Fruit fly (Drosophila melanogaster) whole organism, wandering third instar larva: ENCODE results near the gene slf.

Experiments
- Abd-B ChIP-seq: fragments of >200 bp; optimal IDR thresholded peaks from 2 replicates; lab custom pipeline; 2017; ENCODE audit warnings: missing biosample characterization, missing genetic modification characterization
- CrebA ChIP-seq: fragments of 200-800 bp; sonication (Bioruptor generic); optimal IDR thresholded peaks from 2 replicates; lab custom pipeline; 2016; ENCODE audit warnings: missing biosample characterization, mild to moderate bottlenecking, missing genetic modification characterization, borderline replicate concordance
- GATAd ChIP-seq: sonication (Bioruptor generic); optimal IDR thresholded peaks from 2 replicates; lab custom pipeline; 2016; ENCODE audit warnings: missing biosample characterization, missing genetic modification characterization
- br ChIP-seq: fragments of 200-800 bp; sonication (Bioruptor generic); optimal IDR thresholded peaks from 2 replicates; lab custom pipeline; 2016; ENCODE audit warnings: missing biosample characterization, missing genetic modification characterization
- h ChIP-seq: fragments of 200-800 bp; sonication (Bioruptor generic); optimal IDR thresholded peaks from 3 replicates; lab custom pipeline; 2016; ENCODE audit warnings: missing biosample characterization, mild to moderate bottlenecking, missing genetic modification characterization
- jim ChIP-seq: fragments of 175-275, 200-325 bp; sonication (Bioruptor generic); optimal IDR thresholded peaks from 2 replicates; lab custom pipeline; 2016; ENCODE audit warnings: missing biosample characterization, mild to moderate bottlenecking, missing genetic modification characterization
- psq ChIP-seq: fragments of 200-800 bp; sonication (Bioruptor generic); optimal IDR thresholded peaks from 3 replicates; lab custom pipeline; 2017; ENCODE audit warnings: missing biosample characterization, mild to moderate bottlenecking, missing genetic modification characterization, moderate library complexity
- sage ChIP-seq: fragments of 200-800 bp; sonication (Bioruptor generic); optimal IDR thresholded peaks from 2 replicates; lab custom pipeline; 2016; ENCODE audit warnings: missing biosample characterization, mild to moderate bottlenecking, missing genetic modification characterization
- sv ChIP-seq: fragments of 200-800 bp; sonication (Bioruptor generic); optimal IDR thresholded peaks from 3 replicates; lab custom pipeline; 2016; ENCODE audit warnings: missing biosample characterization, missing genetic modification characterization
- usp ChIP-seq: fragments of >200 bp; optimal IDR thresholded peaks from 2 replicates; lab custom pipeline; 2017; ENCODE audit warnings: missing biosample characterization, missing genetic modification characterization

DNA sequence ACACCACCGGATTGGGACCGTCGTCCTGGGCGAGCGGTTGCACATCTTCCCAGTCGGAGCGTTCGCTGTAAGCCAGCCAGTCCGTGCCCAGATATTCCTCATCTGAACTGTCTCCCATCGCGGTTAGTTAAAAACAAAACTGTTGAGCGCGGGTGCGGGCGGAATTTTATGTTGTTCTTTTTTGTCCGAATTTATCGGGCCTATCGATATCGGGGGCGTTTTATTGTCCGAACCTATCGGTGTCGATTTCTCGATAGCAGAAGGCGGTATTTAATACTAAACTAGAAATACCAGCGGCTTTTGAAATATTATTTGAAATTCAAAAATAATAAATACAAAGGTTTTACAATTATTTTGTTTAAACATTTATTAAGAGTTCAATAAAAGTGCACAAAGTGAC is 28.8 kb upstream of the slf start, which contains the start of gene Fnta:
- no peak for TF ChIP-seq psq (GFP tag; lab: Kevin White, UChicago)
- no peak for TF ChIP-seq jim (GFP tag; lab: Kevin White, UChicago)
- TF ChIP-seq Abd-B (GFP tag; lab: Kevin White, UChicago): no peak
- no peak for TF ChIP-seq br
- no peak for TF ChIP-seq h (GFP tag; lab: Kevin White, UChicago)
- no peak for TF ChIP-seq sage (GFP tag; lab: Kevin White, UChicago)
- TF ChIP-seq usp: no peak
- TF ChIP-seq GATAd (GFP tag; lab: Kevin White, UChicago): no peak
- no peak for TF ChIP-seq sv (GFP tag; lab: Kevin White, UChicago)
- no peak for TF ChIP-seq CrebA
